Worm (Caenorhabditis elegans) whole organism, L3 larva: Measurements from ENCODE around the gene atg-18.

Experiments used
- R02D3.7 ChIP-seq: fragments of 150-350 bp; optimal IDR thresholded peaks from 2 replicates; lab custom pipeline; 2014; ENCODE audit warnings: missing biosample characterization, missing genetic modification characterization
- ZK546.5 ChIP-seq: sonication (generic microtip); optimal IDR thresholded peaks from 2 replicates; lab custom pipeline; 2017; ENCODE audit warnings: missing biosample characterization, missing genetic modification characterization
- ceh-16 ChIP-seq: sonication (generic microtip); optimal IDR thresholded peaks from 2 replicates; lab custom pipeline; 2017; ENCODE audit warnings: missing biosample characterization, missing genetic modification characterization
- ceh-82 ChIP-seq: fragments of 150-350 bp; optimal IDR thresholded peaks from 2 replicates; lab custom pipeline; 2014; ENCODE audit warnings: missing biosample characterization, missing genetic modification characterization
- ceh-9 ChIP-seq: sonication (generic microtip); optimal IDR thresholded peaks from 2 replicates; lab custom pipeline; 2018; ENCODE audit warnings: missing biosample characterization, missing genetic modification characterization
- egl-27 ChIP-seq: sonication (generic microtip); optimal IDR thresholded peaks from 4 replicates; lab custom pipeline; 2017; ENCODE audit warnings: missing biosample characterization, missing genetic modification reagents, missing genetic modification characterization
- egl-5 ChIP-seq: fragments of 150-350 bp; optimal IDR thresholded peaks from 2 replicates; lab custom pipeline; 2017; ENCODE audit warnings: missing biosample characterization, missing genetic modification reagents, missing genetic modification characterization, inconsistent platforms
- elt-1 ChIP-seq: fragments of 150-350 bp; optimal IDR thresholded peaks from 2 replicates; lab custom pipeline; 2014; ENCODE audit warnings: missing biosample characterization, missing genetic modification characterization
- elt-2 ChIP-seq: sonication (generic microtip); optimal IDR thresholded peaks from 2 replicates; lab custom pipeline; 2016; ENCODE audit warnings: missing genetic modification reagents, mild to moderate bottlenecking, missing genetic modification characterization, missing compliant biosample characterization
- fkh-10 ChIP-seq: sonication (generic microtip); optimal IDR thresholded peaks from 2 replicates; lab custom pipeline; 2017; ENCODE audit warnings: missing biosample characterization, missing genetic modification reagents, missing genetic modification characterization
- hmg-11 ChIP-seq: sonication (generic microtip); optimal IDR thresholded peaks from 2 replicates; lab custom pipeline; 2016; ENCODE audit warnings: missing genetic modification characterization, missing compliant biosample characterization
- jun-1 ChIP-seq: fragments of 150-350 bp; optimal IDR thresholded peaks from 2 replicates; lab custom pipeline; 2014; ENCODE audit warnings: missing biosample characterization, missing genetic modification reagents, missing genetic modification characterization
- lin-39 ChIP-seq: fragments of 150-350 bp; optimal IDR thresholded peaks from 2 replicates; lab custom pipeline; 2018; ENCODE audit warnings: missing biosample characterization, missing genetic modification reagents, missing genetic modification characterization
- lsy-12 ChIP-seq: sonication (generic microtip); optimal IDR thresholded peaks from 2 replicates; lab custom pipeline; 2016; ENCODE audit warnings: mild to moderate bottlenecking, missing genetic modification characterization, missing compliant biosample characterization
- mdl-1 ChIP-seq: fragments of 150-350 bp; optimal IDR thresholded peaks from 2 replicates; lab custom pipeline; 2014; ENCODE audit warnings: missing biosample characterization, missing genetic modification characterization
- nfya-1 ChIP-seq: sonication (generic microtip); optimal IDR thresholded peaks from 2 replicates; lab custom pipeline; 2017; ENCODE audit warnings: missing genetic modification characterization, mild to moderate bottlenecking, missing compliant biosample characterization, antibody characterized with exemption, moderate library complexity; ENCODE audit not compliant: insufficient read depth
- nhr-11 ChIP-seq: fragments of 150-350 bp; optimal IDR thresholded peaks from 2 replicates; lab custom pipeline; 2014; ENCODE audit warnings: missing biosample characterization, missing genetic modification characterization
- nhr-23 ChIP-seq: fragments of 150-350 bp; optimal IDR thresholded peaks from 2 replicates; lab custom pipeline; 2014; ENCODE audit warnings: missing biosample characterization, missing genetic modification reagents, missing genetic modification characterization
- nhr-237 ChIP-seq: fragments of 150-350 bp; optimal IDR thresholded peaks from 2 replicates; lab custom pipeline; 2014; ENCODE audit warnings: missing biosample characterization, missing genetic modification characterization
- nhr-25 ChIP-seq: sonication (generic microtip); optimal IDR thresholded peaks from 2 replicates; lab custom pipeline; 2017; ENCODE audit warnings: missing biosample characterization, missing genetic modification characterization
- nhr-43 ChIP-seq: sonication (generic microtip); optimal IDR thresholded peaks from 2 replicates; lab custom pipeline; 2016; ENCODE audit warnings: mild to moderate bottlenecking, missing genetic modification characterization, missing compliant biosample characterization; ENCODE audit not compliant: poor library complexity, severe bottlenecking
- nhr-67 ChIP-seq: fragments of 150-350 bp; optimal IDR thresholded peaks from 2 replicates; lab custom pipeline; 2014; ENCODE audit warnings: missing biosample characterization, missing genetic modification characterization
- nhr-77 ChIP-seq: fragments of 150-350 bp; optimal IDR thresholded peaks from 2 replicates; lab custom pipeline; 2014; ENCODE audit warnings: missing biosample characterization, missing genetic modification characterization
- pha-4 ChIP-seq: fragments of 150-350 bp; optimal IDR thresholded peaks from 2 replicates; lab custom pipeline; 2014; ENCODE audit warnings: missing biosample characterization, missing genetic modification reagents, missing genetic modification characterization
- pqm-1 ChIP-seq: fragments of 150-350 bp; optimal IDR thresholded peaks from 2 replicates; lab custom pipeline; 2017; ENCODE audit warnings: missing biosample characterization, missing genetic modification characterization, inconsistent platforms
- sea-2 ChIP-seq: fragments of 150-350 bp; sonication (generic microtip); optimal IDR thresholded peaks from 4 replicates; lab custom pipeline; 2014; ENCODE audit warnings: missing biosample characterization, missing genetic modification reagents, missing genetic modification characterization
- skn-1 ChIP-seq: fragments of 150-350 bp; optimal IDR thresholded peaks from 2 replicates; lab custom pipeline; 2014; ENCODE audit warnings: missing biosample characterization, missing genetic modification characterization
- snpc-4 ChIP-seq: fragments of 150-350 bp; optimal IDR thresholded peaks from 2 replicates; lab custom pipeline; 2014; ENCODE audit warnings: missing biosample characterization, missing genetic modification characterization
- zag-1 ChIP-seq: fragments of 150-350 bp; optimal IDR thresholded peaks from 2 replicates; lab custom pipeline; 2014; ENCODE audit warnings: missing biosample characterization, missing genetic modification characterization
- ztf-11 ChIP-seq: fragments of 150-350 bp; optimal IDR thresholded peaks from 2 replicates; lab custom pipeline; 2014; ENCODE audit warnings: missing biosample characterization, missing genetic modification characterization
- ztf-4 ChIP-seq: fragments of 150-350 bp; optimal IDR thresholded peaks from 2 replicates; lab custom pipeline; 2014; ENCODE audit warnings: missing biosample characterization, missing genetic modification characterization

atg-18 gene

DNA sequence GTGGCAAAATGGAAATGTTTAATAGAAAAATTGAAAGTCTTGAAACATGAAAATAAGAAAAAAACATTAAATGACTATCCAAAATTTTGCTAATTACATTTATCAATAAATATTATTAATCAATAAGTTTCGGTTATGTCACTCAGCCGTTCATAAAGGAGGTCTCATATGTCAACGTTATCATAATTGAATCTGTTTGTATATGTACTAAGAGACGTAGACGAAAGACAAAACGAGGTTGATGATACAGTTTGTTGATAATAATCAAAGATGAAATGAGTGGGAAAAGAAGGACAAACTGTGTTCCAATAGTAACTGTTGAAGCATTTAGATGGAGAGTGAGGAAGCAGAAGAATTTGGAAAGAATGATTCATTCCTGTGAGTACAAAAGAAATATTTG is 44.2 kb downstream of the atg-18 start:
- TF ChIP-seq egl-5 (tag; lab: Kevin White, UChicago) (no peak), pqm-1 (tag; lab: Kevin White, UChicago) (peak; percentile 4), lsy-12 (tag; lab: Kevin White, UChicago) (no peak), elt-2 (peak; percentile 67), pha-4 (tag; lab: Kevin White, UChicago) (peak; percentile 72)

DNA sequence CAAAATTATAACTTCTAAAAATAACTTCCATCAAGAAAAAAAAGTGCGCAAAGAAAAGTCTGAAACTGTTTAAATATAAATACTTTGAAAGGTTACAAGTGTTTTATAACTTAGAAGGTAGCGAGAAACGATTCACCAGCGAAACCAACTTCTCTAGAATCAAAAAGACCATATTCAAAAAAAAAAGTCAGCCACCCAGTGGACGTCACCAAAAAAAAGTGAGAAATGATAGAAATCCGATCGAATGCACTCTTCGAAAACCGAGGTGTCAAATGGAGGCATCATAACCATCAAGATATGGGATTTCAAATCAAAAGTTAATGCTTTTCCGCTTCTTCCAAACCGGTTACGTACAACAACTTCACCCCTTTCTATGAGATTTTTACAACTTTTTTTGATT is 44.7 kb downstream of the atg-18 start:
- TF ChIP-seq nhr-25 (tag; lab: Kevin White, UChicago), result no peak
- no peak for TF ChIP-seq elt-1 (tag; lab: Kevin White, UChicago)
- no peak for TF ChIP-seq nhr-23 (tag; lab: Kevin White, UChicago)
- TF ChIP-seq nhr-237 (tag; lab: Kevin White, UChicago), result no peak
- no peak for TF ChIP-seq ZK546.5 (tag; lab: Kevin White, UChicago)
- no peak for TF ChIP-seq lsy-12 (tag; lab: Kevin White, UChicago)
- TF ChIP-seq sea-2 (GFP tag; lab: Kevin White, UChicago), result no peak
- no peak for TF ChIP-seq nhr-67 (tag; lab: Kevin White, UChicago)
- TF ChIP-seq pha-4 (tag; lab: Kevin White, UChicago), result no peak
- no peak for TF ChIP-seq nhr-77 (tag; lab: Kevin White, UChicago)
- no peak for TF ChIP-seq zag-1 (tag; lab: Kevin White, UChicago)
- no peak for TF ChIP-seq nhr-43 (tag; lab: Kevin White, UChicago)
- TF ChIP-seq ceh-16 (tag; lab: Kevin White, UChicago), result no peak
- no peak for TF ChIP-seq snpc-4
- no peak for TF ChIP-seq egl-27
- no peak for TF ChIP-seq hmg-11 (tag; lab: Kevin White, UChicago)
- TF ChIP-seq ceh-9 (tag; lab: Kevin White, UChicago), result no peak
- no peak for TF ChIP-seq ztf-11 (tag; lab: Kevin White, UChicago)
- no peak for TF ChIP-seq ztf-4
- TF ChIP-seq jun-1 (tag; lab: Kevin White, UChicago), result no peak

DNA sequence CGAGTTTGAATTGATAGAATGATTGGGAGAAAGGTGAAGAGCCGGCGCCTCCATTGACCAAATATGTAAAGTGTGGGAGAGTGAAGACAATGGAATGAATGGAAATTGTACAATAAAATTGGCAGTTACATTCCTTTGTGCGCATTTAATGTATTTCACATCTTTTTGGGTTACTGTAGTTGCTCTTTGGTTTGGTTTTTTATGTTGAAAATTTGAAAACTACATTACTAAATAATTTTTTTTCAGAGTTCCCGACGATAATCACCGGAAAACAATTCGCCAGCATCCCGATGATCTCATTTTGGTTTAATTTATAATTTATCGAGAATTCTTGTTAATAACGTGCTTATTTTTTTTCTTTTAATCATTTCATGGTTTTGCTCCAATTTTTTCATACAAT is 50.2 kb downstream of the atg-18 start, which contains the start of gene C10B5.1:
TSS of gene C10B5.1 (plus strand) at position 301 of the 400 bp plus-strand sequence.
- TF ChIP-seq ceh-82 (tag; lab: Kevin White, UChicago) (no peak), R02D3.7 (tag; lab: Kevin White, UChicago) (no peak), nfya-1 (tag; lab: Kevin White, UChicago) (no peak), nhr-11 (tag; lab: Kevin White, UChicago) (no peak), fkh-10 (GFP tag; lab: Kevin White, UChicago) (no peak), lsy-12 (tag; lab: Kevin White, UChicago) (no peak), nhr-43 (tag; lab: Kevin White, UChicago) (no peak), elt-2 (no peak), mdl-1 (no peak), nhr-23 (tag; lab: Kevin White, UChicago) (no peak), lin-39 (tag; lab: Kevin White, UChicago) (no peak), ztf-11 (tag; lab: Kevin White, UChicago) (no peak), skn-1 (tag; lab: Kevin White, UChicago) (no peak)
